Worm (Caenorhabditis elegans): ENCODE results near the gene gcc-1.
A peak's percentile ranks its signal among the peaks of the same experiment; 100 is the strongest.

The gcc-1 gene

ce11 chrX:3135186-3135585 lies 24.6 kb upstream of the gcc-1 start, which contains the start of gene K10B3.1:
TSS of gene K10B3.1 (plus strand) at chrX:3135486.
- peak; percentile 32 for TF ChIP-seq blmp-1 (tag; optimal IDR thresholded peaks at IDR 0.05)
- TF ChIP-seq nhr-85 (tag) = peak; percentile 14
- no peak for TF ChIP-seq unc-86 (tag; optimal IDR thresholded peaks at IDR 0.05)

DNA sequence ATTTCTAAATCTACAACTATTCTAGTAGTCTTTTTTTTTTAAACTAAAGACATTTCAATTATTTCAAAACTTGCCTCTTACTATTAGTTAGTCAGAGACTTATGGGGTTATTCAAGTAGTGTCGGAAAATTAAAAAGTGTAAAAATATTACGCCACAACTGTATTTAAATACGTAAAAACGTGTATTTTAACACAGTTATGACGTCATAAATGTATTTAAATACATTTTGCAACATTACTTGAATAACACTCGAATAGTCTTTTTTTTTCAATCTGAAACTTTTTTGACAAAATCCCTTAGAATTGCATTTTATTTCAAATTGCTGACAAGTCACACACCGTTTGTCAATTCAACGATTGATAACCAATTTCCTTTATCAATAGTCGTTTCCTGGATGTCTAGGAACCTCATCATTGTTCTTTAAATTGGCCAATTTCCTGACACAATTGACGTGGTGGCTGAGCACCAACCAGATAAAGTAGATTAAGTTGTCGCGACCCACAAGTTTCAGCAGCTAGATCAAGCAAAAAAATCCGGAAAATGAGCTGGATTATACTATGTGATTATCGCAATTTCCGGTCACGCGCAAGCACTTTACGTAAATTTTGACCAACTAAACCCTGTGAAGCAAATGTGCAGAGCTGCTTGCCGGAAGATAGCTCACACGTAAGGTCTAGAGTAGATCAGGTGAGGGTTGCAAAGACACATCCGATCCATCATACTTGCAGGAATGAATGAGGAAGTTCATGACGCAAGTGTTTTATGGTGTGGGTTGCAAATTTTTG lies 20.0 kb upstream of the gcc-1 start:
- TF ChIP-seq zip-4 (GFP tag; optimal IDR thresholded peaks at IDR 0.05) = no peak
- TF ChIP-seq egl-13 (tag; optimal IDR thresholded peaks at IDR 0.05) = peak; percentile 72
- peak; percentile 58 for TF ChIP-seq fkh-8 (tag; optimal IDR thresholded peaks at IDR 0.05)
- TF ChIP-seq nhr-47 (tag; optimal IDR thresholded peaks at IDR 0.05) = peak; percentile 48

DNA sequence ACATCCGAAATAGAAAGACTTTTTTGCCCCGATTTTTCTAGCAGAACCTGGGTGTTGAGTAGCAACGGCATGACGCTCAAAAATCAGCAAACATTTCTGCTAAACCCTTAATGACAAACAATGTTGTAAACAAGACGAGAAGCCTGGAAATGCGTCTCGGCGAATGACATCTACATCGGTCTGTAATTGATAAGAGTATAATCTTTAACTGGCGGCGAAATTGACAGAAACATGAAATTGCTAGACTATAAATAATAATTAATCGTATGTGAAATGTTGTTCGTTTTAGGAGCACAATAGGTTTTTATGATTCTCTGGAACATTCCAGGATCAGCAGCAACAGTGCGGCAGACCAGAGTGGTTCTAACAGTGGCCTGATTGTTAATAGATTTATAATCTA lies 18.0 kb upstream of the gcc-1 start:
- TF ChIP-seq elt-2 (tag; optimal IDR thresholded peaks at IDR 0.05) (peak; percentile 67), skn-1 (tag; optimal IDR thresholded peaks at IDR 0.05) (no peak), ceh-88 (GFP tag; IDR thresholded peaks at IDR 0.05) (no peak)

DNA sequence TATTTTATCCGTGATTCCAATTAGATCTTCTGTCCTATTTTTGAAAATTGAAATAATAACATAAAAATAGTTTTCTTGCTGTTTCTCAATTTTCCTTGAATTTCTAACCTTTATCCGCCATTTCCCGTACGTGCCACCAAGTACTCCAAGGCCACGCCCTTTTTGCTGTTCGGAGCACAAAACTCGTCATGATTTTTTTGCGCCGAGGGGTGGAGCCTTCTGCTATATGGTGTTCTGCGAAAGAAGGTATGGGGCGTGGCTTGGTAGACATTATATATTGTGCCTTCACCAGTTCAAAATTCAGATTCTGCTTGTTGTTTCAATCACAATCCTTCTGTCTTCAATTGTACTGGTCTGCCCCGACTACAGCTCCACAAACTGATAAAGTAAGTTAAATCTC lies 14.5 kb upstream of the gcc-1 start, which contains the start of gene C15C7.4:
TSS of gene C15C7.4 (plus strand) at position 301 of the 400 bp plus-strand sequence.
- no peak for TF ChIP-seq pqm-1 (tag; optimal IDR thresholded peaks at IDR 0.05)
- TF ChIP-seq fkh-8 (tag; optimal IDR thresholded peaks at IDR 0.05) = peak; percentile 16
- no peak for TF ChIP-seq nhr-12 (tag; optimal IDR thresholded peaks at IDR 0.05)
- no peak for TF ChIP-seq ces-1 (GFP tag; optimal IDR thresholded peaks at IDR 0.05)

ce11 chrX:3152361-3152760 lies 7.4 kb upstream of the gcc-1 start, which contains the start of gene bbln-1:
TSS of gene bbln-1 (minus strand) at chrX:3152461.
- TF ChIP-seq irx-1 (tag; optimal IDR thresholded peaks at IDR 0.05) = no peak
- TF ChIP-seq unc-86 (tag; optimal IDR thresholded peaks at IDR 0.05) = peak; percentile 37

ce11 chrX:3153133-3153532 lies 6.6 kb upstream of the gcc-1 start:
- peak; percentile 21 for TF ChIP-seq lin-14 (GFP tag; optimal IDR thresholded peaks at IDR 0.05)
- no peak for TF ChIP-seq aly-2 (tag; optimal IDR thresholded peaks at IDR 0.05)
- TF ChIP-seq unc-86 (tag; optimal IDR thresholded peaks at IDR 0.05) = no peak
- TF ChIP-seq pqm-1 (tag; optimal IDR thresholded peaks at IDR 0.05) = peak; percentile 12
- no peak for TF ChIP-seq blmp-1 (tag; optimal IDR thresholded peaks at IDR 0.05)
- peak; percentile 25 for TF ChIP-seq nhr-20 (tag; optimal IDR thresholded peaks at IDR 0.05)
- peak in 1 of 2 experiments; percentile 36 for TF ChIP-seq lin-35 (GFP tag; optimal IDR thresholded peaks at IDR 0.05)
- TF ChIP-seq mdl-1 (tag; optimal IDR thresholded peaks at IDR 0.05) = no peak
- TF ChIP-seq nhr-12 (tag; optimal IDR thresholded peaks at IDR 0.05) = no peak
- TF ChIP-seq ces-1 (GFP tag; optimal IDR thresholded peaks at IDR 0.05) = no peak
- no peak for TF ChIP-seq ama-1 (optimal IDR thresholded peaks at IDR 0.05)
- no peak for TF ChIP-seq efl-1 (optimal IDR thresholded peaks at IDR 0.05)
- peak in 1 of 2 experiments; percentile 49 for TF ChIP-seq efl-1 (GFP tag; optimal IDR thresholded peaks at IDR 0.05 in 1 of 2)
- peak; percentile 42 for TF ChIP-seq nhr-71 (tag; optimal IDR thresholded peaks at IDR 0.05)
- TF ChIP-seq jun-1 (tag; optimal IDR thresholded peaks at IDR 0.05) = peak; percentile 29
- peak; percentile 96 for TF ChIP-seq elt-2 (tag; optimal IDR thresholded peaks at IDR 0.05)

- no peak for TF ChIP-seq aly-2 (tag; optimal IDR thresholded peaks at IDR 0.05)
- TF ChIP-seq elt-2 (tag; optimal IDR thresholded peaks at IDR 0.05) = peak; percentile 48
These were observed 5.2 kb upstream of the gcc-1 start for ce11 chrX:3154562-3154961.

DNA sequence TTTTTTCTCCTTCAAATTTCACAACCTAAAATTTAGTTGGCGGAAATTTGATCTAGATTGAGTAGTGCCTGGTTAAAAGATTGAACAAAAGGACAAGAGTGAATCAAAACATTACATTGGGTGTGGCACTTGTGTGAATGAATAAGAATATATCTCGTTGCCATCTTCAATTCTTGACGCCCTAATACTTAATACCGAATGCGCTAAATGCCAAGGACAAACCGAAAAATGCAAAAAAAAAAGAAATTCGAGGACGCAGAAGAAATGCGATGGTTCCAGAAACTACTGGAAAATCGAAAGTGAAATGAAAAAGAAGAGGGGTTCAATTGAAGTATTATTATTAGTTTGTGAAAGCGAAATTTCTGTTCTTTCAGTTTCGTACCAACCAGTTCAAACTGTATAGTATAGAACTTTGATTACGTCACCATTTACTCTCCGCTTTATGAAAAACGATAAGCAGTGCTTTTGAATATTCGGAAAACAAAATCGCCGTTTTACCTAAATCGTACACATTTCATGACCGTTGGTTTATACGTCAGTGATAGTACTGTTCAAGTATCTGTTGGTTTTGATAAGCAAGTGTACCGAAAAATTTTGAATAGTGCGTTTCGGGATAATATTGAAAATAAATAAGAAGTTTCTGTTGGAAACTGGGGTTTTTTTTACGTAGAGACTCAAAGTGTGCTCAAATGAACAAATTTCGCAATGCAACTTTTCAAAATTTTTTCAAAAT lies 4.5 kb upstream of the gcc-1 start:
- TF ChIP-seq jun-1 (tag; optimal IDR thresholded peaks at IDR 0.05) (no peak), lin-14 (GFP tag; optimal IDR thresholded peaks at IDR 0.05) (peak; percentile 71), snu-23 (GFP tag; optimal IDR thresholded peaks at IDR 0.05) (peak; percentile 23), lin-13 (GFP tag; optimal IDR thresholded peaks at IDR 0.05) (no peak), unc-130 (tag; optimal IDR thresholded peaks at IDR 0.05) (no peak), mep-1 (tag; optimal IDR thresholded peaks at IDR 0.05) (peak; percentile 67), elt-2 (tag; optimal IDR thresholded peaks at IDR 0.05) (peak; percentile 10), skn-1 (tag; optimal IDR thresholded peaks at IDR 0.05) (no peak), blmp-1 (tag; optimal IDR thresholded peaks at IDR 0.05) (peak; percentile 65), nhr-85 (tag) (peak; percentile 88), efl-3 (GFP tag; optimal IDR thresholded peaks at IDR 0.05) (no peak), F16B12.6 (tag; optimal IDR thresholded peaks at IDR 0.05) (no peak), hlh-4 (tag; optimal IDR thresholded peaks at IDR 0.05) (no peak), dpl-1 (GFP tag; optimal IDR thresholded peaks at IDR 0.05) (no peak), unc-30 (tag; optimal IDR thresholded peaks at IDR 0.05) (no peak)
